Worm (Caenorhabditis elegans): ENCODE results near the gene blos-8.

Gene blos-8

DNA sequence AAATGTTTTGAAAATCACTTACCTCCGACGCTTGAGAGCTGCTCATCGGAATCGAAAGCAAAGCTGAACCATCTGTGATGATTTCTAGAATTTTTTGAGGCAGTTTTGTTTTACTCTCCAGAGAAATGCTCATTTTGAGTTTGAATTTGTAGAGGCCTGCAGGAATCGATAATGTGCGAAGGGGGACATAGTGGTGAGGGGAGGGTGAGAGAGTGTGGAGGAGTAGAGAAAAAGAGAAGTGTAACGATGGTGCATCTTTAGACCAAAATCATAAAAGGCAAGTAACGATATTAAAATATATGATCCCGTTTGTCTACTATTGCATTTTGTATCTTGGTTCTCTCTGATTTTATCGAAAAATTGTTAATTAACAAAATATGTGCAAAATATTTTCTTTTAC is at the start of gene blos-8:
Gene blos-8, minus strand, starts transcription at position 216 of the 400 bp plus-strand sequence.
- no peak for TF ChIP-seq aly-1 (tag; optimal IDR thresholded peaks at IDR 0.05)

- TF ChIP-seq ets-7 (tag; optimal IDR thresholded peaks at IDR 0.05) = no peak
- no peak for TF ChIP-seq sea-1 (GFP tag; conservative IDR thresholded peaks at IDR 0.05)
- no peak for TF ChIP-seq aly-1 (tag; optimal IDR thresholded peaks at IDR 0.05)
- TF ChIP-seq scrt-1 (GFP tag; IDR thresholded peaks at IDR 0.05) = no peak
- TF ChIP-seq B0310.2 (tag; optimal IDR thresholded peaks at IDR 0.05) = no peak
- no peak for TF ChIP-seq hnd-1 (tag; optimal IDR thresholded peaks at IDR 0.05)
- no peak for TF ChIP-seq tra-4 (tag; optimal IDR thresholded peaks at IDR 0.05)
- no peak for TF ChIP-seq F13C5.2 (tag; optimal IDR thresholded peaks at IDR 0.05)
- TF ChIP-seq ceh-36 (tag; optimal IDR thresholded peaks at IDR 0.05) = no peak
- no peak for TF ChIP-seq ama-1 (optimal IDR thresholded peaks at IDR 0.05)
- TF ChIP-seq tbx-11 (GFP tag; IDR thresholded peaks at IDR 0.05) = no peak
- TF ChIP-seq pes-1 (GFP tag; IDR thresholded peaks at IDR 0.05) = no peak
- TF ChIP-seq ceh-13 (GFP tag; optimal IDR thresholded peaks at IDR 0.05) = no peak
- TF ChIP-seq hmg-4 (GFP tag; optimal IDR thresholded peaks at IDR 0.05) = no peak
- no peak for TF ChIP-seq hmbx-1 (tag; optimal IDR thresholded peaks at IDR 0.05)
These were observed 47.7 kb upstream of the blos-8 start, which contains the start of gene gcy-36 for ce11 chrX:15478717-15479116. gcy-36 (plus strand) TSS chrX:15479017.

ce11 chrX:15477309-15477708 is 46.3 kb upstream of the blos-8 start, which contains the start of gene exc-1:
exc-1 (minus strand) TSS chrX:15477409.
- TF ChIP-seq ama-1 (optimal IDR thresholded peaks at IDR 0.05) = no peak
- TF ChIP-seq ceh-13 (GFP tag; optimal IDR thresholded peaks at IDR 0.05) = no peak
- no peak for TF ChIP-seq sea-1 (GFP tag; conservative IDR thresholded peaks at IDR 0.05)
- no peak for TF ChIP-seq flt-1 (GFP tag; IDR thresholded peaks at IDR 0.05)
- no peak for TF ChIP-seq tbx-37 (GFP tag; conservative IDR thresholded peaks at IDR 0.05)
- TF ChIP-seq pes-1 (GFP tag; IDR thresholded peaks at IDR 0.05) = no peak
- TF ChIP-seq hnd-1 (tag; optimal IDR thresholded peaks at IDR 0.05) = no peak
- TF ChIP-seq hmbx-1 (tag; optimal IDR thresholded peaks at IDR 0.05) = no peak

ce11 chrX:15469957-15470548 is 39.1 kb upstream of the blos-8 start:
- TF ChIP-seq ama-1 (optimal IDR thresholded peaks at IDR 0.05) (no peak), sea-1 (GFP tag; conservative IDR thresholded peaks at IDR 0.05) (no peak), scrt-1 (GFP tag; IDR thresholded peaks at IDR 0.05) (no peak), ceh-36 (tag; optimal IDR thresholded peaks at IDR 0.05) (no peak), tra-4 (tag; optimal IDR thresholded peaks at IDR 0.05) (no peak)

DNA sequence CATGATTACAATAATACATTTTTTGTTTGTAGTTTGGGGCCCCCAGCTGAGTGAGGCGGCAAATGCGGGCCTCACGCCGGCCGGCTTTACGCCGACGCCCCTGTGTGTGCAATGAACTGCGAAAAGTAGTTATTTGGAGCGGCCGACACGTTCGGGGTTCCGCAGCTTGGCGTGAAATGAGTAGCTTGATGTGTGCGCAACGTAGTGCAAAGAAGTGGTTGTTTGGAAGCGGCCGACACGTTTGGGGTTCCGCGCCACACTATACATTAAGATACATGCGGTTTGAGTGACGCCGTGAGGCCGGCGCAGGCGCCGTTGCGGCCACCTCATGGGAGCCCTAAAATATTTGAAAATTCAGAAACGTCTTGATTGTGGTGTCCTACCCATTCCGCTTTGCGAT is 37.7 kb upstream of the blos-8 start:
- TF ChIP-seq B0310.2 (tag; optimal IDR thresholded peaks at IDR 0.05) = no peak

- TF ChIP-seq aly-1 (tag; optimal IDR thresholded peaks at IDR 0.05) (no peak), ceh-36 (tag; optimal IDR thresholded peaks at IDR 0.05) (no peak), B0310.2 (tag; optimal IDR thresholded peaks at IDR 0.05) (no peak), scrt-1 (GFP tag; IDR thresholded peaks at IDR 0.05) (no peak), ets-7 (tag; optimal IDR thresholded peaks at IDR 0.05) (no peak), ama-1 (optimal IDR thresholded peaks at IDR 0.05) (no peak), ceh-13 (GFP tag; optimal IDR thresholded peaks at IDR 0.05) (no peak), tra-4 (tag; optimal IDR thresholded peaks at IDR 0.05) (no peak), F13C5.2 (tag; optimal IDR thresholded peaks at IDR 0.05) (no peak)
These were observed 35.0 kb upstream of the blos-8 start, which contains the start of gene sprr-1 for ce11 chrX:15466032-15466431. sprr-1 (plus strand) TSS chrX:15466300.

- TF ChIP-seq ceh-13 (GFP tag; optimal IDR thresholded peaks at IDR 0.05) = no peak
- TF ChIP-seq aly-1 (tag; optimal IDR thresholded peaks at IDR 0.05) = no peak
- no peak for TF ChIP-seq ets-7 (tag; optimal IDR thresholded peaks at IDR 0.05)
- no peak for TF ChIP-seq hmbx-1 (tag; optimal IDR thresholded peaks at IDR 0.05)
- no peak for TF ChIP-seq tbx-37 (GFP tag; conservative IDR thresholded peaks at IDR 0.05)
- no peak for TF ChIP-seq tbx-11 (GFP tag; IDR thresholded peaks at IDR 0.05)
- TF ChIP-seq scrt-1 (GFP tag; IDR thresholded peaks at IDR 0.05) = no peak
These were observed 34.1 kb upstream of the blos-8 start for ce11 chrX:15465050-15465449.

DNA sequence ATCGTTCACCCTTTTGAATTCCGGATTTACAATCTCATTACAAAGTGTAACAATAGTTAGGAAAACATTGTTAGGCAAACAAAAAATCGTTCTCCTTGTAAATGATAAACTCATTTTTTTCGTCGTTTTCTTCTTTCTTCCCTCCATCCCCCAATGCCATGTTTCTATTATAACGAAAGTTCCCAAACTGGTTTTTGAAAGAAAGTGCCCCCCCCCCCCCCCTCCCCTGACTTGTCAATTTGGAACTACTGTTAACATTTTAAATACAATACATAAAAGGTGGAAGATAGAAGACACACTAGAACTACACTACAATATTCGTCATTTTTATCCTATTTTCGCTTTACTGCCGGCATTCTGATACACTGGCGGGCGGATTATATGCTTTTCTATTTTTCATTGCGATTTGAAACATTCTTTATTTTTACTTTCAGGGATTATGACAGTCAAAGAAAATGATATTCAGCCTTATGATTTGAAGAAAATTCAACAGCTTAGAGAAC is 15.3 kb upstream of the blos-8 start, which contains the start of gene R03A10.5:
Gene R03A10.5, plus strand, starts transcription at position 431 of the 503 bp plus-strand sequence.
- no peak for TF ChIP-seq tra-4 (tag; optimal IDR thresholded peaks at IDR 0.05)
- no peak for TF ChIP-seq aly-1 (tag; optimal IDR thresholded peaks at IDR 0.05)
- TF ChIP-seq pes-1 (GFP tag; IDR thresholded peaks at IDR 0.05) = no peak
- no peak for TF ChIP-seq tbx-37 (GFP tag; conservative IDR thresholded peaks at IDR 0.05)
- no peak for TF ChIP-seq ets-7 (tag; optimal IDR thresholded peaks at IDR 0.05)
- no peak for TF ChIP-seq hnd-1 (tag; optimal IDR thresholded peaks at IDR 0.05)

DNA sequence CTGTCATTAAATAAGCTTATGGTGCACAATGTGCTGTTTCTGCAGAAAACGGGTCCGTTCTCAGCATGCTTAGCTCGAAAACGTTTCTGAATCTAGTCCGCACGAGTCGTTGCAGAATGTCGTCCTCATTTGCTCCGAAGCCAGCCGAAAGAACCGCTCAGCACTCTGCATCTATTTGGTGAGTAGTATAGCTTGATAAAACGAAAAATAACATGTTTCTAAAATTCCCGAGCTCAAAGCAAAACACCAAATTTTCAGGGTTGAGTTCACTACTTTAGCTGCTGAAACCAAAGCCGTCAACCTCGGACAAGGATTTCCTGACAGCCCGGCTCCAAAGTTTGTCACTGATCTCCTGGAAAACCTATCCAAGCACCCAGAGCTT is 10.7 kb upstream of the blos-8 start, which contains the start of gene nkat-3:
Gene nkat-3, plus strand, starts transcription at position 46 of the 382 bp plus-strand sequence.
- TF ChIP-seq ets-7 (tag; optimal IDR thresholded peaks at IDR 0.05) = no peak
- TF ChIP-seq pes-1 (GFP tag; IDR thresholded peaks at IDR 0.05) = no peak
- no peak for TF ChIP-seq aly-1 (tag; optimal IDR thresholded peaks at IDR 0.05)
- no peak for TF ChIP-seq hnd-1 (tag; optimal IDR thresholded peaks at IDR 0.05)
- TF ChIP-seq ceh-13 (GFP tag; optimal IDR thresholded peaks at IDR 0.05) = no peak
- no peak for TF ChIP-seq B0310.2 (tag; optimal IDR thresholded peaks at IDR 0.05)
- TF ChIP-seq flt-1 (GFP tag; IDR thresholded peaks at IDR 0.05) = no peak
- no peak for TF ChIP-seq hmbx-1 (tag; optimal IDR thresholded peaks at IDR 0.05)
- no peak for TF ChIP-seq ama-1 (optimal IDR thresholded peaks at IDR 0.05)
- TF ChIP-seq F13C5.2 (tag; optimal IDR thresholded peaks at IDR 0.05) = no peak
- no peak for TF ChIP-seq sea-1 (GFP tag; conservative IDR thresholded peaks at IDR 0.05)
- no peak for TF ChIP-seq scrt-1 (GFP tag; IDR thresholded peaks at IDR 0.05)
- no peak for TF ChIP-seq tbx-11 (GFP tag; IDR thresholded peaks at IDR 0.05)

Data from whole organism, early embryonic.